Worm (Caenorhabditis elegans) whole organism, L1 larva: ENCODE data around the gene Y44A6D.6.

ENCODE experiments used
- C34B4.2 ChIP-seq: sonication (generic microtip); optimal IDR thresholded peaks from 2 replicates; lab custom pipeline; 2017; ENCODE audit warnings: mild to moderate bottlenecking, missing genetic modification characterization, missing compliant biosample characterization
- F16B12.6 ChIP-seq: fragments of 150-350 bp; optimal IDR thresholded peaks from 2 replicates; lab custom pipeline; 2014; ENCODE audit warnings: missing biosample characterization, missing genetic modification characterization
- Y116A8C.19 ChIP-seq: sonication (generic microtip); optimal IDR thresholded peaks from 2 replicates; lab custom pipeline; 2016; ENCODE audit warnings: missing compliant biosample characterization, missing genetic modification characterization, borderline replicate concordance
- alr-1 ChIP-seq: fragments of 200-800 bp; sonication (Bioruptor generic); optimal IDR thresholded peaks from 2 replicates; lab custom pipeline; 2018; ENCODE audit warnings: borderline replicate concordance, mild to moderate bottlenecking, missing genetic modification characterization, missing compliant biosample characterization
- aly-2 ChIP-seq: fragments of 150-350 bp; optimal IDR thresholded peaks from 2 replicates; lab custom pipeline; 2014; ENCODE audit warnings: missing biosample characterization, missing genetic modification characterization
- ama-1 ChIP-seq: fragments of 150-350 bp; optimal IDR thresholded peaks from 2 replicates; lab custom pipeline; 2014
- ceh-63 ChIP-seq: fragments of 200-800 bp; sonication (Bioruptor generic); optimal IDR thresholded peaks from 2 replicates; lab custom pipeline; 2018; ENCODE audit warnings: mild to moderate bottlenecking, missing genetic modification characterization, missing compliant biosample characterization
- ceh-8 ChIP-seq: fragments of 200-800 bp; sonication (Bioruptor generic); optimal IDR thresholded peaks from 2 replicates; lab custom pipeline; 2018; ENCODE audit warnings: mild to moderate bottlenecking, missing genetic modification characterization, moderate library complexity, missing compliant biosample characterization
- ceh-88 ChIP-seq: fragments of 200-800 bp; sonication (Bioruptor generic); IDR thresholded peaks from 2 replicates; pipeline ENCODE4 v1.3.6; 2022; ENCODE audit warnings: missing genetic modification characterization, missing compliant biosample characterization
- ceh-90 ChIP-seq: sonication (generic microtip); optimal IDR thresholded peaks from 2 replicates; lab custom pipeline; 2016; ENCODE audit warnings: missing genetic modification characterization, missing compliant biosample characterization
- dsc-1 ChIP-seq: sonication (generic microtip); optimal IDR thresholded peaks from 2 replicates; lab custom pipeline; 2016; ENCODE audit warnings: mild to moderate bottlenecking, missing genetic modification characterization, missing compliant biosample characterization
- efl-1 ChIP-seq, 4 experiments: fragments of 150-350 bp; optimal IDR thresholded peaks in 3 of 4; peaks in 1 of 4; 1 replicate in 1 of 4; 2 replicates in 3 of 4; lab custom pipeline; 2014; ENCODE audit warnings: missing biosample characterization in 2 of 4, missing genetic modification characterization in 2 of 4, missing genetic modification reagents in 2 of 4
- efl-3 ChIP-seq: fragments of 200-800 bp; sonication (Bioruptor generic); optimal IDR thresholded peaks from 2 replicates; lab custom pipeline; 2018; ENCODE audit warnings: mild to moderate bottlenecking, missing genetic modification characterization, missing compliant biosample characterization
- egl-13 ChIP-seq: sonication (generic microtip); optimal IDR thresholded peaks from 2 replicates; lab custom pipeline; 2016; ENCODE audit warnings: missing genotype, missing genetic modification reagents, missing genetic modification characterization, missing compliant biosample characterization
- elt-2 ChIP-seq: sonication (generic microtip); optimal IDR thresholded peaks from 2 replicates; lab custom pipeline; 2016; ENCODE audit warnings: missing genetic modification characterization, mild to moderate bottlenecking, inconsistent platforms, missing compliant biosample characterization, missing genetic modification reagents
- elt-3 ChIP-seq, 6 experiments: fragments of 150-350 bp in 1 of 6; sonication (generic microtip); optimal IDR thresholded peaks; 2 replicates each; lab custom pipeline; 2017 to 2018; ENCODE audit warnings: missing biosample characterization in 6 of 6, missing genetic modification characterization in 6 of 6, inconsistent platforms in 1 of 6
- ets-5 ChIP-seq: fragments of 200-800 bp; sonication (Bioruptor generic); IDR thresholded peaks from 2 replicates; pipeline ENCODE4 v1.3.6; 2022; ENCODE audit warnings: missing genetic modification characterization, missing compliant biosample characterization
- fkh-10 ChIP-seq: sonication (generic microtip); optimal IDR thresholded peaks from 2 replicates; lab custom pipeline; 2017; ENCODE audit warnings: missing biosample characterization, missing genetic modification reagents, missing genetic modification characterization
- fkh-4 ChIP-seq: sonication (generic microtip); optimal IDR thresholded peaks from 2 replicates; lab custom pipeline; 2016; ENCODE audit warnings: missing compliant biosample characterization, missing genetic modification characterization, borderline replicate concordance
- grh-1 ChIP-seq: fragments of 200-800 bp; sonication (Bioruptor generic); IDR thresholded peaks from 2 replicates; pipeline ENCODE4 v1.3.6; 2022; ENCODE audit warnings: missing genetic modification reagents, missing genetic modification characterization, missing compliant biosample characterization
- hlh-17 ChIP-seq: fragments of 200-800 bp; sonication (Bioruptor generic); optimal IDR thresholded peaks from 2 replicates; lab custom pipeline; 2018; ENCODE audit warnings: missing genetic modification characterization, mild to moderate bottlenecking, missing compliant biosample characterization, moderate library complexity, borderline replicate concordance
- hpl-2 ChIP-seq: fragments of 150-350 bp; optimal IDR thresholded peaks from 2 replicates; lab custom pipeline; 2014; ENCODE audit warnings: missing biosample characterization, missing genetic modification reagents, missing genetic modification characterization
- irx-1 ChIP-seq: sonication (generic microtip); optimal IDR thresholded peaks from 2 replicates; lab custom pipeline; 2016; ENCODE audit warnings: missing genetic modification characterization, missing compliant biosample characterization
- isw-1 ChIP-seq: fragments of 200-800 bp; sonication (Bioruptor generic); IDR thresholded peaks from 2 replicates; pipeline ENCODE4 v1.3.6; 2022; ENCODE audit warnings: missing genetic modification characterization, missing compliant biosample characterization
- lin-13 ChIP-seq: fragments of 150-350 bp; optimal IDR thresholded peaks from 2 replicates; lab custom pipeline; 2014; ENCODE audit warnings: missing biosample characterization, missing genetic modification reagents, missing genetic modification characterization
- lin-14 ChIP-seq: fragments of 200-800 bp; sonication (Bioruptor generic); optimal IDR thresholded peaks from 2 replicates; lab custom pipeline; 2018; ENCODE audit warnings: mild to moderate bottlenecking, missing genetic modification characterization, moderate library complexity, missing compliant biosample characterization
- lin-35 ChIP-seq, 2 experiments: fragments of 150-350 bp; optimal IDR thresholded peaks; 2 replicates each; lab custom pipeline; 2014; ENCODE audit warnings: missing biosample characterization in 2 of 2, missing genetic modification characterization in 2 of 2, missing genetic modification reagents in 2 of 2
- lsy-2 ChIP-seq, 2 experiments: fragments of 150-350 bp; optimal IDR thresholded peaks; 2 replicates each; lab custom pipeline; 2014; ENCODE audit warnings: missing biosample characterization in 2 of 2, missing genetic modification characterization in 2 of 2
- mab-9 ChIP-seq: fragments of 200-800 bp; sonication (Bioruptor generic); IDR thresholded peaks from 2 replicates; pipeline ENCODE4 v1.3.6; 2022; ENCODE audit warnings: missing genetic modification reagents, missing genetic modification characterization, missing compliant biosample characterization
- mdl-1 ChIP-seq, 2 experiments: fragments of 150-350 bp; optimal IDR thresholded peaks; 2 replicates each; lab custom pipeline; 2014 to 2017; ENCODE audit warnings: missing biosample characterization in 2 of 2, missing genetic modification characterization in 2 of 2, inconsistent platforms in 1 of 2
- nhr-11 ChIP-seq: fragments of 150-350 bp; optimal IDR thresholded peaks from 2 replicates; lab custom pipeline; 2014; ENCODE audit warnings: missing biosample characterization, missing genetic modification characterization
- nhr-12 ChIP-seq: sonication (generic microtip); optimal IDR thresholded peaks from 2 replicates; lab custom pipeline; 2017; ENCODE audit warnings: missing biosample characterization, missing genetic modification characterization
- nhr-28 ChIP-seq: fragments of 150-350 bp; optimal IDR thresholded peaks from 2 replicates; lab custom pipeline; 2014; ENCODE audit warnings: missing biosample characterization, missing genetic modification characterization
- nhr-47 ChIP-seq: sonication (generic microtip); optimal IDR thresholded peaks from 2 replicates; lab custom pipeline; 2016; ENCODE audit warnings: mild to moderate bottlenecking, missing genetic modification characterization, moderate library complexity, missing compliant biosample characterization
- pag-3 ChIP-seq: sonication (generic microtip); optimal IDR thresholded peaks from 2 replicates; lab custom pipeline; 2017; ENCODE audit warnings: missing genetic modification characterization, mild to moderate bottlenecking, missing compliant biosample characterization, antibody characterized with exemption, borderline replicate concordance; ENCODE audit not compliant: insufficient read depth
- pax-3 ChIP-seq: fragments of 200-800 bp; sonication (Bioruptor generic); optimal IDR thresholded peaks from 2 replicates; lab custom pipeline; 2018; ENCODE audit warnings: mild to moderate bottlenecking, missing genetic modification characterization, moderate library complexity, missing compliant biosample characterization
- rnt-1 ChIP-seq: sonication (generic microtip); optimal IDR thresholded peaks from 2 replicates; lab custom pipeline; 2016; ENCODE audit warnings: mild to moderate bottlenecking, missing genetic modification characterization, moderate library complexity, missing compliant biosample characterization
- skn-1 ChIP-seq: fragments of 150-350 bp; optimal IDR thresholded peaks from 2 replicates; lab custom pipeline; 2014; ENCODE audit warnings: missing biosample characterization, missing genetic modification characterization
- snpc-4 ChIP-seq: fragments of 150-350 bp; optimal IDR thresholded peaks from 2 replicates; lab custom pipeline; 2014; ENCODE audit warnings: missing biosample characterization, missing genetic modification characterization
- sptf-1 ChIP-seq: fragments of 150-350 bp; optimal IDR thresholded peaks from 2 replicates; lab custom pipeline; 2014; ENCODE audit warnings: missing biosample characterization, missing genetic modification characterization
- tbx-2 ChIP-seq: sonication (generic microtip); optimal IDR thresholded peaks from 2 replicates; lab custom pipeline; 2016; ENCODE audit warnings: missing genetic modification characterization, missing compliant biosample characterization
- unc-130 ChIP-seq: fragments of 150-350 bp; optimal IDR thresholded peaks from 2 replicates; lab custom pipeline; 2017; ENCODE audit warnings: missing biosample characterization, missing genetic modification characterization, inconsistent platforms
- unc-86 ChIP-seq: sonication (generic microtip); optimal IDR thresholded peaks from 2 replicates; lab custom pipeline; 2016; ENCODE audit warnings: missing genetic modification characterization, missing compliant biosample characterization
- zip-4 ChIP-seq: fragments of 200-800 bp; sonication (Bioruptor generic); optimal IDR thresholded peaks from 2 replicates; lab custom pipeline; 2018; ENCODE audit warnings: mild to moderate bottlenecking, missing genetic modification characterization, moderate library complexity, missing compliant biosample characterization
- ztf-11 ChIP-seq, 2 experiments: sonication (generic microtip); optimal IDR thresholded peaks; 2 replicates each; lab custom pipeline; 2016 to 2017; ENCODE audit warnings: missing genetic modification characterization in 2 of 2, missing biosample characterization in 1 of 2, missing compliant biosample characterization in 1 of 2
- ztf-4 ChIP-seq: fragments of 150-350 bp; optimal IDR thresholded peaks from 2 replicates; lab custom pipeline; 2014; ENCODE audit warnings: missing biosample characterization, missing genetic modification characterization

Gene Y44A6D.6

DNA sequence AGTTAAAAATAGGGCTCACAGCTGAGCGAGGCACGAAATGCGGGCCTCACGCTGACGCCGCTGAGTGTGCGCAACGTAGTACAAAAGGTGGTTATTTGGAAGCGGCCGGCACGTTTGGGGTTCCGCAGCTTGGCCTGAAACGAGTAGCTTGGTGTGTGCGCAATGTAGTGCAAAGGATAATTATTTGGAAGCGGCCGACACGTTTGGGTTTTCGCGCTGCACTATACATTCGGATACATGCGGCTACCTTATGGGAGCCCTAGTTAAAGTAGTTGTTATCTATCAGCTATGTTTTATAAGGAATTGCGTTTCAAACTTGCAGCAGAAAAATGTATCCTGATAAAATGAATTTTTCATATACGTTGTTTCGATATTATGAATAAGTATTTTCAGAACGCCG, 17.1 kb upstream of the Y44A6D.6 start, which contains the start of gene Y44A6D.1:
Gene Y44A6D.1, minus strand, starts transcription at position 23 of the 400 bp plus-strand sequence.
- TF ChIP-seq nhr-47 (tag; lab: Kevin White, UChicago): peak; percentile 14
- no peak for TF ChIP-seq ceh-63 (GFP tag; lab: Kevin White, UChicago)
- TF ChIP-seq grh-1: peak; percentile 24; the same call in 1 of the 2 replicates
- TF ChIP-seq pag-3 (tag; lab: Kevin White, UChicago): no peak
- TF ChIP-seq snpc-4 (tag; lab: Kevin White, UChicago): peak; percentile 61

DNA sequence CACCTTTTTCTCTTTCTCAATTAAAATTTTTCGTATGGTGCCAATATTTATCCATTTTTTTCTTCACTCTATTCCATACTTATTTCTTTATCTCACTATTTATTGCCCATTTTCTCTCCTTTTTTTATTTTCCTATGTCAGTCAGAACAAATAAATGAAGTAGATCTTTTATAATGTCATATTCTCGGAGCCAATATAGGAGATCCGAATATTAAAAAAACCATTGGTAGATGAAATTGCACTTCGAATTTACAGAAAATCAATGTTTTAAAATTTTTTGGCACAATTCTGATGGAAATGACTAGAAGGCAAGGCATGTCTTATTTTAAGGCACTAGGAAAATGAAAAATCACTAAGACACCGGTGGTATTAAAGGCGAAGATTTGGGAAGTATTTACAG, 16.5 kb upstream of the Y44A6D.6 start:
- TF ChIP-seq ceh-63 (GFP tag; lab: Kevin White, UChicago) (no peak), unc-130 (no peak), Y116A8C.19 (tag; lab: Kevin White, UChicago) (no peak), isw-1 (no peak), hlh-17 (GFP tag; lab: Kevin White, UChicago) (no peak), grh-1 (no peak), ama-1 (no peak), irx-1 (tag; lab: Kevin White, UChicago) (no peak), efl-1 (optimal IDR thresholded peaks at IDR 0.05; lab: Kevin White, UChicago) (no peak), efl-1 (GFP tag; optimal IDR thresholded peaks at IDR 0.05 in 1 of 2; lab: Kevin White, UChicago) (no peak)

- peak; percentile 19 for TF ChIP-seq dsc-1 (tag; lab: Kevin White, UChicago)
- no peak for TF ChIP-seq pag-3 (tag; lab: Kevin White, UChicago)
- TF ChIP-seq ets-5 (GFP tag; lab: Robert Waterston, UW): no peak
- no peak for TF ChIP-seq fkh-4 (tag; lab: Kevin White, UChicago)
- no peak for TF ChIP-seq lin-13 (GFP tag; lab: Kevin White, UChicago)
- no peak for TF ChIP-seq zip-4 (GFP tag; lab: Kevin White, UChicago)
- TF ChIP-seq alr-1 (tag; lab: Kevin White, UChicago): no peak
- TF ChIP-seq mab-9: no peak
- no peak for TF ChIP-seq ztf-4 (tag; lab: Kevin White, UChicago)
- TF ChIP-seq nhr-11 (tag; lab: Kevin White, UChicago): no peak
- no peak for TF ChIP-seq aly-2
- TF ChIP-seq fkh-10 (GFP tag; lab: Kevin White, UChicago): no peak
- peak; percentile 46 for TF ChIP-seq elt-2 (tag; lab: Kevin White, UChicago)
- no peak for TF ChIP-seq pax-3 (tag; lab: Kevin White, UChicago)
- TF ChIP-seq tbx-2 (tag; lab: Kevin White, UChicago): no peak
- no peak for TF ChIP-seq snpc-4 (tag; lab: Kevin White, UChicago)
- no peak for TF ChIP-seq efl-1 (optimal IDR thresholded peaks at IDR 0.05; lab: Kevin White, UChicago)
- peak in 1 of 2 experiments; percentile 68 for TF ChIP-seq efl-1 (GFP tag; optimal IDR thresholded peaks at IDR 0.05 in 1 of 2; lab: Kevin White, UChicago)
- peak in 1 of 2 experiments; percentile 10 for TF ChIP-seq lin-35 (GFP tag; optimal IDR thresholded peaks at IDR 0.05; lab: Kevin White, UChicago)
- TF ChIP-seq ceh-88: no peak
- TF ChIP-seq ceh-90 (tag; lab: Kevin White, UChicago): no peak
- TF ChIP-seq sptf-1 (tag; lab: Kevin White, UChicago): no peak
- TF ChIP-seq egl-13 (tag; lab: Kevin White, UChicago): no peak
- TF ChIP-seq skn-1: no peak
- TF ChIP-seq unc-86: no peak
These were observed 14.7 kb upstream of the Y44A6D.6 start, which contains the start of gene Y44A6D.3 for ce11 chrV:20792371-20792890. TSS of gene Y44A6D.3 (minus strand) at chrV:20792421.

DNA sequence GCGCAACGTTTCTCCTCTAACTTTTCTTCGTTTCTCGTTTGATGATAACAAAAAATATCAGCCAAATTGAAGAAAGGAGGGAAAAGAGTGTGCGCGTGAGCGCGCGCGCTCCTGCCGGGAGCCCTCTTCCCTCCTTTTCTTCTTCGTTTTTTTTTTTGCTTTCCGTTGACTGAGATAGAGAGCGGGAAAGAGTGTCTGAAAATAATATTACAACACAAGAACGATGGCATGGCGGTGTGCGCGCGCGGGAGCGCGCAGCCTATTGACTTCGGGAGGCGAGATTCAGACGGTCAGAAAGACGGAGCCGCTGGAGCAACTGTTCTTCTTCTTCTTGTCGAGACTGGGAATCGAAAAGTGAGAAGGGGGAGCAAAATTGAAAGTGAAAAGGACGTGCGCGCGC, 13.4 kb upstream of the Y44A6D.6 start:
- TF ChIP-seq nhr-28 (tag; lab: Kevin White, UChicago): no peak
- TF ChIP-seq unc-86: no peak
- TF ChIP-seq mdl-1 (tag; optimal IDR thresholded peaks at IDR 0.05; lab: Kevin White, UChicago): peak in 1 of 2 experiments; percentile 19
- no peak for TF ChIP-seq F16B12.6 (tag; lab: Kevin White, UChicago)
- TF ChIP-seq efl-3 (GFP tag; lab: Kevin White, UChicago): no peak
- TF ChIP-seq ceh-63 (GFP tag; lab: Kevin White, UChicago): no peak
- TF ChIP-seq elt-3 (tag; optimal IDR thresholded peaks at IDR 0.05; lab: Kevin White, UChicago): no peak
- no peak for TF ChIP-seq C34B4.2 (tag; lab: Kevin White, UChicago)
- no peak for TF ChIP-seq hpl-2 (GFP tag; lab: Kevin White, UChicago)
- no peak for TF ChIP-seq nhr-12
- no peak for TF ChIP-seq ztf-11 (tag; optimal IDR thresholded peaks at IDR 0.05; lab: Kevin White, UChicago)
- peak; percentile 61 for TF ChIP-seq rnt-1 (tag; lab: Kevin White, UChicago)
- peak; percentile 87 for TF ChIP-seq lin-14 (GFP tag; lab: Kevin White, UChicago)
- TF ChIP-seq ceh-8 (GFP tag; lab: Kevin White, UChicago): no peak
- peak in 1 of 2 experiments; percentile 48 for TF ChIP-seq lsy-2 (tag; optimal IDR thresholded peaks at IDR 0.05; lab: Kevin White, UChicago)
